Worm (Caenorhabditis elegans) whole organism, L4 larva: ENCODE data around the gene ZK813.7.

Source experiments
- D1046.2 ChIP-seq: fragments of 200-800 bp; sonication (Bioruptor generic); IDR thresholded peaks from 2 replicates; pipeline ENCODE4 v1.3.6; 2022; ENCODE audit warnings: missing genetic modification characterization, missing compliant biosample characterization
- F10B5.3 ChIP-seq: sonication (generic microtip); optimal IDR thresholded peaks from 2 replicates; lab custom pipeline; 2016; ENCODE audit warnings: mild to moderate bottlenecking, missing genetic modification characterization, missing compliant biosample characterization
- F37D6.2 ChIP-seq: sonication (generic microtip); optimal IDR thresholded peaks from 2 replicates; lab custom pipeline; 2016; ENCODE audit warnings: mild to moderate bottlenecking, missing genetic modification characterization, missing compliant biosample characterization
- F44E2.7 ChIP-seq: fragments of 200-800 bp; sonication (Bioruptor generic); IDR thresholded peaks from 2 replicates; pipeline ENCODE4 v2.1.2; 2022; ENCODE audit warnings: missing genetic modification characterization, missing compliant biosample characterization
- F49E8.2 ChIP-seq: sonication (generic microtip); optimal IDR thresholded peaks from 2 replicates; lab custom pipeline; 2016; ENCODE audit warnings: missing compliant biosample characterization, mild to moderate bottlenecking, missing genetic modification characterization, borderline replicate concordance
- R02D3.7 ChIP-seq: fragments of 150-350 bp; sonication (generic microtip); optimal IDR thresholded peaks from 3 replicates; lab custom pipeline; 2014; ENCODE audit warnings: missing biosample characterization, missing genetic modification characterization
- Y105C5A.15 ChIP-seq: fragments of 200-800 bp; sonication (Bioruptor generic); IDR thresholded peaks from 2 replicates; pipeline ENCODE4 v1.3.6; 2022; ENCODE audit warnings: missing genetic modification characterization, missing compliant biosample characterization
- ZK546.5 ChIP-seq, 2 experiments: sonication (generic microtip); optimal IDR thresholded peaks; 2 replicates each; lab custom pipeline; 2017; ENCODE audit warnings: missing biosample characterization in 2 of 2, missing genetic modification characterization in 2 of 2
- aly-2 ChIP-seq: sonication (generic microtip); optimal IDR thresholded peaks from 2 replicates; lab custom pipeline; 2018; ENCODE audit warnings: missing biosample characterization, missing genetic modification characterization
- ceh-28 ChIP-seq: fragments of 150-350 bp; optimal IDR thresholded peaks from 2 replicates; lab custom pipeline; 2014; ENCODE audit warnings: missing biosample characterization, missing genetic modification reagents, missing genetic modification characterization
- ceh-62 ChIP-seq: sonication (generic microtip); optimal IDR thresholded peaks from 2 replicates; lab custom pipeline; 2017; ENCODE audit warnings: missing biosample characterization, missing genetic modification characterization
- ces-1 ChIP-seq: fragments of 150-350 bp; sonication (generic microtip); optimal IDR thresholded peaks from 4 replicates; lab custom pipeline; 2014; ENCODE audit warnings: missing biosample characterization, missing genetic modification reagents, missing genetic modification characterization
- cey-2 ChIP-seq: sonication (generic microtip); optimal IDR thresholded peaks from 3 replicates; lab custom pipeline; 2017; ENCODE audit warnings: missing genetic modification characterization, mild to moderate bottlenecking, missing compliant biosample characterization, antibody characterized with exemption, borderline replicate concordance; ENCODE audit not compliant: insufficient read depth
- daf-16 ChIP-seq, 3 experiments: sonication (generic microtip); optimal IDR thresholded peaks; 2 replicates each; lab custom pipeline; 2016 to 2017; ENCODE audit warnings: missing genetic modification characterization in 3 of 3, missing genetic modification reagents in 3 of 3, mild to moderate bottlenecking in 2 of 3, missing compliant biosample characterization in 2 of 3, missing biosample characterization in 1 of 3, moderate library complexity in 1 of 3
- dmd-6 ChIP-seq: fragments of 200-800 bp; sonication (Bioruptor generic); IDR thresholded peaks from 2 replicates; pipeline ENCODE4 v1.3.6; 2022; ENCODE audit warnings: missing genetic modification reagents, missing genetic modification characterization, missing compliant biosample characterization
- dmd-9 ChIP-seq: fragments of 200-800 bp; sonication (Bioruptor generic); IDR thresholded peaks from 2 replicates; pipeline ENCODE4 v1.3.6; 2022; ENCODE audit warnings: missing genetic modification reagents, missing genetic modification characterization, missing compliant biosample characterization
- duxl-1 ChIP-seq: sonication (generic microtip); optimal IDR thresholded peaks from 2 replicates; lab custom pipeline; 2016; ENCODE audit warnings: mild to moderate bottlenecking, missing genetic modification characterization, moderate library complexity, missing compliant biosample characterization; ENCODE audit not compliant: poor library complexity
- dve-1 ChIP-seq: sonication (generic microtip); optimal IDR thresholded peaks from 2 replicates; lab custom pipeline; 2017; ENCODE audit warnings: antibody characterized with exemption, mild to moderate bottlenecking, missing genetic modification characterization, missing compliant biosample characterization; ENCODE audit not compliant: insufficient read depth
- egl-27 ChIP-seq: sonication (generic microtip); optimal IDR thresholded peaks from 3 replicates; lab custom pipeline; 2017; ENCODE audit warnings: missing biosample characterization, missing genetic modification reagents, missing genetic modification characterization
- egl-43 ChIP-seq: fragments of 200-800 bp; sonication (Bioruptor generic); IDR thresholded peaks from 2 replicates; pipeline ENCODE4 v1.3.6; 2022; ENCODE audit warnings: missing genetic modification reagents, missing genetic modification characterization, missing compliant biosample characterization
- fos-1 ChIP-seq: fragments of 150-350 bp; optimal IDR thresholded peaks from 2 replicates; lab custom pipeline; 2014; ENCODE audit warnings: missing biosample characterization, missing genetic modification characterization
- hlh-11 ChIP-seq: fragments of 200-800 bp; sonication (Bioruptor generic); optimal IDR thresholded peaks from 2 replicates; lab custom pipeline; 2018; ENCODE audit warnings: mild to moderate bottlenecking, missing genetic modification characterization, missing compliant biosample characterization
- hmg-1.1 ChIP-seq: fragments of 200-800 bp; sonication (Bioruptor generic); IDR thresholded peaks from 2 replicates; pipeline ENCODE4 v1.3.6; 2022; ENCODE audit warnings: missing genetic modification reagents, missing genetic modification characterization, missing compliant biosample characterization
- lin-15B ChIP-seq: fragments of 150-350 bp; sonication (generic microtip); optimal IDR thresholded peaks from 3 replicates; lab custom pipeline; 2014; ENCODE audit warnings: missing biosample characterization, missing genetic modification characterization
- lin-29 ChIP-seq: fragments of 200-800 bp; sonication (Bioruptor generic); IDR thresholded peaks from 2 replicates; pipeline ENCODE4 v1.3.6; 2022; ENCODE audit warnings: missing genetic modification reagents, missing genetic modification characterization, missing compliant biosample characterization
- lin-38 ChIP-seq: fragments of 200-800 bp; sonication (Bioruptor generic); IDR thresholded peaks from 2 replicates; pipeline ENCODE4 v1.3.6; 2022; ENCODE audit warnings: missing genetic modification reagents, missing genetic modification characterization, missing compliant biosample characterization
- lsy-2 ChIP-seq, 2 experiments: fragments of 150-350 bp in 1 of 2; sonication (generic microtip) in 1 of 2; optimal IDR thresholded peaks; 2 replicates each; lab custom pipeline; 2014 to 2017; ENCODE audit warnings: missing biosample characterization in 2 of 2, missing genetic modification characterization in 2 of 2
- mdl-1 ChIP-seq, 2 experiments: fragments of 150-350 bp in 1 of 2; sonication (generic microtip) in 1 of 2; optimal IDR thresholded peaks; 2 replicates each; lab custom pipeline; 2014 to 2017; ENCODE audit warnings: missing biosample characterization in 2 of 2, missing genetic modification characterization in 2 of 2
- mxl-2 ChIP-seq: fragments of 200-800 bp; sonication (Bioruptor generic); conservative IDR thresholded peaks from 2 replicates; pipeline ENCODE4 v1.3.6; 2022; ENCODE audit warnings: missing genetic modification reagents, missing genetic modification characterization, missing compliant biosample characterization
- nhr-102 ChIP-seq: sonication (generic microtip); optimal IDR thresholded peaks from 2 replicates; lab custom pipeline; 2016; ENCODE audit warnings: mild to moderate bottlenecking, missing genetic modification characterization, moderate library complexity, missing compliant biosample characterization
- nhr-11 ChIP-seq: fragments of 150-350 bp; optimal IDR thresholded peaks from 2 replicates; lab custom pipeline; 2014; ENCODE audit warnings: missing biosample characterization, missing genetic modification characterization
- nhr-111 ChIP-seq: fragments of 200-800 bp; sonication (Bioruptor generic); optimal IDR thresholded peaks from 2 replicates; lab custom pipeline; 2018; ENCODE audit warnings: mild to moderate bottlenecking, missing genetic modification characterization, missing compliant biosample characterization
- nhr-25 ChIP-seq: sonication (generic microtip); optimal IDR thresholded peaks from 2 replicates; lab custom pipeline; 2017; ENCODE audit warnings: missing genetic modification characterization, mild to moderate bottlenecking, missing compliant biosample characterization, antibody characterized with exemption, moderate library complexity, borderline replicate concordance; ENCODE audit not compliant: insufficient read depth
- pha-4 ChIP-seq, 2 experiments: fragments of 150-350 bp in 1 of 2; fragments of 200-800 bp in 1 of 2; sonication (Bioruptor generic) in 1 of 2; IDR thresholded peaks in 1 of 2; optimal IDR thresholded peaks in 1 of 2; 2 replicates each; pipeline versions ENCODE4 v1.3.6 to Lab custom; 2014 to 2022; ENCODE audit warnings: missing genetic modification characterization in 2 of 2, missing genetic modification reagents in 2 of 2, missing biosample characterization in 1 of 2, missing compliant biosample characterization in 1 of 2
- php-3 ChIP-seq: fragments of 200-800 bp; sonication (Bioruptor generic); IDR thresholded peaks from 2 replicates; pipeline ENCODE4 v1.3.6; 2022; ENCODE audit warnings: missing genetic modification reagents, missing genetic modification characterization, missing compliant biosample characterization
- pqm-1 ChIP-seq: sonication (generic microtip); optimal IDR thresholded peaks from 2 replicates; lab custom pipeline; 2017; ENCODE audit warnings: missing biosample characterization, missing genetic modification characterization
- rbr-2 ChIP-seq: sonication (generic microtip); optimal IDR thresholded peaks from 2 replicates; lab custom pipeline; 2016; ENCODE audit warnings: missing genotype, missing genetic modification characterization, missing compliant biosample characterization
- saeg-2 ChIP-seq: fragments of 200-800 bp; sonication (Bioruptor generic); IDR thresholded peaks from 2 replicates; pipeline ENCODE4 v1.3.6; 2022; ENCODE audit warnings: missing genetic modification reagents, missing genetic modification characterization, missing compliant biosample characterization
- skn-1 ChIP-seq: fragments of 150-350 bp; optimal IDR thresholded peaks from 2 replicates; lab custom pipeline; 2014; ENCODE audit warnings: missing biosample characterization, missing genetic modification characterization
- snpc-1.2 ChIP-seq: fragments of 200-800 bp; sonication (Bioruptor generic); IDR thresholded peaks from 2 replicates; pipeline ENCODE4 v1.3.6; 2022; ENCODE audit warnings: missing genetic modification reagents, missing genetic modification characterization, missing compliant biosample characterization
- spr-3 ChIP-seq: fragments of 200-800 bp; sonication (Bioruptor generic); optimal IDR thresholded peaks from 2 replicates; lab custom pipeline; 2018; ENCODE audit warnings: mild to moderate bottlenecking, missing genetic modification characterization, missing compliant biosample characterization
- tra-1 ChIP-seq: fragments of 200-800 bp; sonication (Bioruptor generic); IDR thresholded peaks from 2 replicates; pipeline ENCODE4 v1.3.6; 2022; ENCODE audit warnings: missing genetic modification reagents, missing genetic modification characterization, missing compliant biosample characterization
- unc-39 ChIP-seq: sonication (generic microtip); optimal IDR thresholded peaks from 2 replicates; lab custom pipeline; 2017; ENCODE audit warnings: missing biosample characterization, missing genetic modification characterization
- unc-62 ChIP-seq, 3 experiments: fragments of 150-350 bp in 1 of 3; sonication (generic microtip); optimal IDR thresholded peaks in 2 of 3; peaks in 1 of 3; 1 replicate in 1 of 3; 2 replicates in 2 of 3; lab custom pipeline; 2014 to 2017; ENCODE audit warnings: missing biosample characterization in 3 of 3, missing genetic modification characterization in 3 of 3, missing genetic modification reagents in 3 of 3, missing genotype in 1 of 3
- vab-7 ChIP-seq: fragments of 200-800 bp; sonication (Bioruptor generic); IDR thresholded peaks from 2 replicates; pipeline ENCODE4 v1.3.6; 2022; ENCODE audit warnings: missing genetic modification reagents, missing genetic modification characterization, missing compliant biosample characterization
- zfp-2 ChIP-seq: sonication (generic microtip); optimal IDR thresholded peaks from 2 replicates; lab custom pipeline; 2016; ENCODE audit warnings: mild to moderate bottlenecking, missing genetic modification characterization, missing compliant biosample characterization
- zip-2 ChIP-seq: fragments of 150-350 bp; optimal IDR thresholded peaks from 2 replicates; lab custom pipeline; 2014; ENCODE audit warnings: missing biosample characterization, missing genetic modification characterization

ZK813.7 gene

ce11 chrX:3470307-3470706 lies 25.7 kb downstream of the ZK813.7 start:
- no peak for TF ChIP-seq F49E8.2
- peak in 1 of 2 experiments; percentile 55 for TF ChIP-seq unc-62 (GFP tag; optimal IDR thresholded peaks at IDR 0.05 in 1 of 2; lab: Kevin White, UChicago)
- no peak for TF ChIP-seq unc-62 (tag; optimal IDR thresholded peaks at IDR 0.05; lab: Kevin White, UChicago)
- TF ChIP-seq, all 104 proteins: peak for 1

- TF ChIP-seq ZK546.5 (tag; optimal IDR thresholded peaks at IDR 0.05; lab: Kevin White, UChicago) (no peak), dmd-9 (GFP tag; lab: Robert Waterston, UW) (no peak), vab-7 (no peak), saeg-2 (no peak), duxl-1 (tag; lab: Kevin White, UChicago) (no peak), php-3 (GFP tag; lab: Robert Waterston, UW) (no peak), rbr-2 (tag; lab: Kevin White, UChicago) (peak; percentile 30), nhr-102 (tag; lab: Kevin White, UChicago) (peak; percentile 2), D1046.2 (GFP tag; lab: Robert Waterston, UW) (no peak), spr-3 (no peak), skn-1 (no peak), ces-1 (no peak), ceh-28 (tag; lab: Kevin White, UChicago) (no peak), nhr-111 (GFP tag; lab: Kevin White, UChicago) (no peak), mdl-1 (tag; optimal IDR thresholded peaks at IDR 0.05; lab: Kevin White, UChicago) (peak in 1 of 2 experiments; percentile 74), nhr-25 (tag; lab: Kevin White, UChicago) (no peak), hmg-1.1 (GFP tag; lab: Robert Waterston, UW) (0 out of 2 replicates have a peak, but pooled peaks have one; percentile 53), lin-29 (GFP tag; lab: Robert Waterston, UW) (no peak), dmd-6 (peak; percentile 54), daf-16 (GFP tag; optimal IDR thresholded peaks at IDR 0.05; lab: Kevin White, UChicago) (no peak), daf-16 (tag; optimal IDR thresholded peaks at IDR 0.05; lab: Kevin White, UChicago) (peak; percentile 64), lin-15B (tag; lab: Kevin White, UChicago) (no peak), F37D6.2 (tag; lab: Kevin White, UChicago) (no peak), ceh-62 (tag; lab: Kevin White, UChicago) (no peak), dve-1 (tag; lab: Kevin White, UChicago) (peak; percentile 66), zip-2 (tag; lab: Kevin White, UChicago) (no peak), nhr-11 (tag; lab: Kevin White, UChicago) (no peak), R02D3.7 (tag; lab: Kevin White, UChicago) (no peak), zfp-2 (tag; lab: Kevin White, UChicago) (no peak), lin-38 (GFP tag; lab: Robert Waterston, UW) (no peak), Y105C5A.15 (GFP tag; lab: Robert Waterston, UW) (0 out of 2 replicates have a peak, but pooled peaks have one; percentile 39), mxl-2 (no peak), pha-4 (GFP tag; IDR thresholded peaks at IDR 0.05; lab: Robert Waterston, UW) (no peak), pha-4 (tag; optimal IDR thresholded peaks at IDR 0.05; lab: Kevin White, UChicago) (peak; percentile 95), tra-1 (GFP tag; lab: Robert Waterston, UW) (no peak), hlh-11 (peak; percentile 74), cey-2 (tag; lab: Kevin White, UChicago) (no peak), unc-39 (tag; lab: Kevin White, UChicago) (no peak), lsy-2 (tag; optimal IDR thresholded peaks at IDR 0.05; lab: Kevin White, UChicago) (no peak), pqm-1 (peak; percentile 34), snpc-1.2 (GFP tag; lab: Robert Waterston, UW) (no peak), egl-27 (tag; lab: Kevin White, UChicago) (no peak), egl-43 (GFP tag; lab: Robert Waterston, UW) (no peak), fos-1 (tag; lab: Kevin White, UChicago) (no peak), aly-2 (no peak), F44E2.7 (GFP tag; lab: Robert Waterston, UW) (no peak), F10B5.3 (peak; percentile 4)
These were observed 27.6 kb downstream of the ZK813.7 start for ce11 chrX:3472226-3472625.
